Worm (Caenorhabditis elegans): ENCODE measurements around the gene ceh-62.

Gene ceh-62

ce11 chrII:10805437-10805836 is at the start of gene ceh-62:
TSS of gene ceh-62 (plus strand) at chrII:10805737.
- no peak for TF ChIP-seq rcor-1 (GFP tag; IDR thresholded peaks at IDR 0.05)
- no peak for TF ChIP-seq efl-1 (GFP tag; optimal IDR thresholded peaks at IDR 0.05)
- no peak for TF ChIP-seq lin-26 (GFP tag; IDR thresholded peaks at IDR 0.05)
- no peak for TF ChIP-seq dpff-1 (tag; optimal IDR thresholded peaks at IDR 0.05)
- TF ChIP-seq lir-1 (GFP tag; conservative IDR thresholded peaks at IDR 0.05), result no peak
- TF ChIP-seq ets-4 (GFP tag; optimal IDR thresholded peaks at IDR 0.05), result no peak
- TF ChIP-seq bed-1 (GFP tag; IDR thresholded peaks at IDR 0.05), result no peak
- no peak for TF ChIP-seq ztf-3 (GFP tag; optimal IDR thresholded peaks at IDR 0.05)
- TF ChIP-seq ztf-22 (GFP tag; optimal IDR thresholded peaks at IDR 0.05), result no peak
- no peak for TF ChIP-seq dox-1 (GFP tag; IDR thresholded peaks at IDR 0.05)
- TF ChIP-seq mxl-1 (tag; optimal IDR thresholded peaks at IDR 0.05), result no peak
- no peak for TF ChIP-seq F57A8.1 (GFP tag; optimal IDR thresholded peaks at IDR 0.05)
- TF ChIP-seq Y95B8A.8 (GFP tag; IDR thresholded peaks at IDR 0.05), result no peak
- no peak for TF ChIP-seq ztf-25 (GFP tag; IDR thresholded peaks at IDR 0.05)
- TF ChIP-seq aptf-2 (GFP tag; conservative IDR thresholded peaks at IDR 0.05), result no peak
- TF ChIP-seq hlh-12 (tag; optimal IDR thresholded peaks at IDR 0.05), result no peak
- no peak for TF ChIP-seq lin-54 (GFP tag; optimal IDR thresholded peaks at IDR 0.05)

ce11 chrII:10758951-10759350 is 46.6 kb upstream of the ceh-62 start:
- TF ChIP-seq cebp-2 (GFP tag; IDR thresholded peaks at IDR 0.05) (0 out of 2 replicates have a peak, but pooled peaks have one; percentile 29), atf-7 (tag; optimal IDR thresholded peaks at IDR 0.05) (no peak)

- no peak for TF ChIP-seq nhr-80 (tag; optimal IDR thresholded peaks at IDR 0.05)
- TF ChIP-seq T26A5.8 (tag; optimal IDR thresholded peaks at IDR 0.05), result no peak
- no peak for TF ChIP-seq F37B4.10 (GFP tag; IDR thresholded peaks at IDR 0.05)
- no peak for TF ChIP-seq lsy-27 (tag; optimal IDR thresholded peaks at IDR 0.05; ENCODE audit: borderline replicate concordance, insufficient read depth)
- TF ChIP-seq dpff-1 (tag; optimal IDR thresholded peaks at IDR 0.05), result no peak
- no peak for TF ChIP-seq F49E8.2 (tag; optimal IDR thresholded peaks at IDR 0.05; ENCODE audit: insufficient read depth)
- no peak for TF ChIP-seq him-1 (tag; optimal IDR thresholded peaks at IDR 0.05)
- no peak for TF ChIP-seq ceh-79 (tag; optimal IDR thresholded peaks at IDR 0.05)
- no peak for TF ChIP-seq ztf-3 (GFP tag; optimal IDR thresholded peaks at IDR 0.05)
- TF ChIP-seq ceh-40 (GFP tag; IDR thresholded peaks at IDR 0.05), result no peak
These were observed 46.1 kb upstream of the ceh-62 start for ce11 chrII:10759425-10759824.

- TF ChIP-seq D2030.7 (GFP tag; IDR thresholded peaks at IDR 0.05), result no peak
- no peak for TF ChIP-seq unc-130 (GFP tag; optimal IDR thresholded peaks at IDR 0.05)
These were observed 44.7 kb upstream of the ceh-62 start for ce11 chrII:10760801-10761200.

- no peak for TF ChIP-seq atf-7 (tag; optimal IDR thresholded peaks at IDR 0.05)
- TF ChIP-seq F33H1.4 (GFP tag; IDR thresholded peaks at IDR 0.05), result no peak
- TF ChIP-seq ztf-6 (GFP tag; IDR thresholded peaks at IDR 0.05), result no peak
- TF ChIP-seq zfh-2 (GFP tag; conservative IDR thresholded peaks at IDR 0.05), result peak; percentile 48; the same call in 1 of the 2 replicates
- no peak for TF ChIP-seq sdz-38 (tag; optimal IDR thresholded peaks at IDR 0.05)
These were observed 43.9 kb upstream of the ceh-62 start for ce11 chrII:10761653-10762052.
